Worm (Caenorhabditis elegans): ENCODE measurements around the gene F22F7.8.

Gene F22F7.8

ce11 chrV:2076043-2076442 is 45.7 kb downstream of the F22F7.8 start:
- TF ChIP-seq unc-120 (tag; optimal IDR thresholded peaks at IDR 0.05; ENCODE audit: poor library complexity, severe bottlenecking) (peak; percentile 13), elt-3 (tag; optimal IDR thresholded peaks at IDR 0.05) (no peak), unc-62 (GFP tag; optimal IDR thresholded peaks at IDR 0.05) (peak; percentile 66)

ce11 chrV:2072807-2073206 is 49.0 kb downstream of the F22F7.8 start, which contains the start of gene Y40B10A.9:
TSS of gene Y40B10A.9 (minus strand) at chrV:2072907.
- TF ChIP-seq lsy-2 (tag; optimal IDR thresholded peaks at IDR 0.05) (no peak), zip-8 (tag; optimal IDR thresholded peaks at IDR 0.05) (no peak), drap-1 (GFP tag; optimal IDR thresholded peaks at IDR 0.05) (no peak), pha-4 (tag; optimal IDR thresholded peaks at IDR 0.05) (no peak), cnd-1 (tag; optimal IDR thresholded peaks at IDR 0.05) (no peak), mep-1 (tag; optimal IDR thresholded peaks at IDR 0.05) (no peak), sem-2 (GFP tag; optimal IDR thresholded peaks at IDR 0.05) (no peak), lin-13 (tag; optimal IDR thresholded peaks at IDR 0.05) (no peak)

Measured in whole organism, mixed stage, embryonic.